In the genomic region with DNA sequence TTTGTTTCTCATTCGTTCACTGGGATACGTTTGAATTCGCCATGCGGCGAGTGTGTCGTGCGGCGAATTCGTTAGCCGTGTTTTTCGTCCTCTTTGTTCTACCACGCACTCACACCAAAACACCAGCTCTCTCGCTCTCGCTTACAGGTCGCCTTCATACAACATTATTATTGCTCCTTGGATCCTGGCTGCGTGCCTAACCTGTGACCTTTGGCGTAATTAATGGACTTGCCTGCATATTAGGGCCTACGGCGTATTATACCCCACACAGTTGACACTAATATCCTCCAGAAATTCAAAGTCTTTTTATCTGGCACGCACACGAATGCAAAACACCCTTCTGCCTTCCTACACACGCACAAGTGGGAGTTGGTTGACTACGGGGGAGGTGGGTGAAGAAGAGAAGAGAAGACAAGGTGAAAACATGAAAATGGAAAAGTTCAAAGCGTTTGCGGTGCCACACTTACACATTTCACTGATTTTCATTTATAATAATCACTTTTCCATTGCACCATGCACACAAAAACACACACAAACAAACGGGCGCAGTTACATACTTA, we compare ENCODE assay signal across 3 fruit fly cellular contexts.
A peak's percentile ranks its signal among the peaks of the same experiment; 100 is the strongest.
TF ChIP-seq lines count a peak whose summit lies in the region.

No protein-coding gene starts in this region.

- no peak for TF ChIP-seq CTCF in whole organism, embryonic (GFP tag; optimal IDR thresholded peaks at IDR 0.05; lab: Kevin White, UChicago)

TF ChIP-seq in whole organism, embryonic, 481 proteins besides CTCF, POLR2A, EP300 and RAD21 (continues in another document):
- TF ChIP-seq nerfin-1 (tag; optimal IDR thresholded peaks at IDR 0.05; lab: Kevin White, UChicago) = peak; percentile 24
- peak; percentile 82 for TF ChIP-seq pros (GFP tag; optimal IDR thresholded peaks at IDR 0.05; lab: Kevin White, UChicago)
- 0 out of 2 replicates have a peak, but pooled peaks have one; percentile 5 for TF ChIP-seq bbx (GFP tag; IDR thresholded peaks at IDR 0.05; lab: Robert Waterston, UW; ENCODE audit: partially characterized antibody)
- TF ChIP-seq tgo (GFP tag; IDR thresholded peaks at IDR 0.05; lab: Robert Waterston, UW) = no peak
- TF ChIP-seq Ptx1 (GFP tag; IDR thresholded peaks at IDR 0.05; lab: Robert Waterston, UW) = no peak
- TF ChIP-seq MESR4 (GFP tag; optimal IDR thresholded peaks at IDR 0.05; lab: Kevin White, UChicago) = peak; percentile 26
- TF ChIP-seq Xbp1 (GFP tag; optimal IDR thresholded peaks at IDR 0.05; lab: Kevin White, UChicago) = no peak
- no peak for TF ChIP-seq fd64A (GFP tag; optimal IDR thresholded peaks at IDR 0.05; lab: Kevin White, UChicago)
- TF ChIP-seq cg (GFP tag; optimal IDR thresholded peaks at IDR 0.05; lab: Kevin White, UChicago) = peak; percentile 94
- no peak for TF ChIP-seq CG42726 (GFP tag; IDR thresholded peaks at IDR 0.05; lab: Robert Waterston, UW; ENCODE audit: partially characterized antibody)
- no peak for TF ChIP-seq CG1602 (GFP tag; optimal IDR thresholded peaks at IDR 0.05; lab: Kevin White, UChicago)
- peak; percentile 75 for TF ChIP-seq CG8478 (optimal IDR thresholded peaks at IDR 0.05; lab: Kevin White, UChicago)
- TF ChIP-seq CG16779 (GFP tag; IDR thresholded peaks at IDR 0.05; lab: Robert Waterston, UW) = 0 out of 2 replicates have a peak, but pooled peaks have one; percentile 22
- TF ChIP-seq D (optimal IDR thresholded peaks at IDR 0.05; lab: Kevin White, UChicago) = peak; percentile 69
- TF ChIP-seq D (GFP tag; optimal IDR thresholded peaks at IDR 0.05; lab: Kevin White, UChicago) = no peak
- TF ChIP-seq CG10267 (tag; optimal IDR thresholded peaks at IDR 0.05; lab: Kevin White, UChicago) = no peak
- no peak for TF ChIP-seq Hr3 (GFP tag; optimal IDR thresholded peaks at IDR 0.05; lab: Kevin White, UChicago)
- TF ChIP-seq Oli (tag; optimal IDR thresholded peaks at IDR 0.05; lab: Kevin White, UChicago) = no peak
- TF ChIP-seq CG9215 (GFP tag; IDR thresholded peaks at IDR 0.05; lab: Robert Waterston, UW) = no peak
- TF ChIP-seq Hr78 (GFP tag; optimal IDR thresholded peaks at IDR 0.05; lab: Kevin White, UChicago) = peak in 1 of 2 experiments; percentile 20
- no peak for TF ChIP-seq gfzf (GFP tag; optimal IDR thresholded peaks at IDR 0.05; lab: Kevin White, UChicago)
- TF ChIP-seq CG3847 (GFP tag; IDR thresholded peaks at IDR 0.05; lab: Robert Waterston, UW) = no peak
- peak; percentile 13 for TF ChIP-seq nom (GFP tag; optimal IDR thresholded peaks at IDR 0.05; lab: Kevin White, UChicago)
- TF ChIP-seq CG1832 (GFP tag; optimal IDR thresholded peaks at IDR 0.05; lab: Kevin White, UChicago) = peak; percentile 63
- TF ChIP-seq bcd (GFP tag; optimal IDR thresholded peaks at IDR 0.05; lab: Kevin White, UChicago) = no peak
- no peak for TF ChIP-seq CG1647 (GFP tag; optimal IDR thresholded peaks at IDR 0.05; lab: Kevin White, UChicago)
- no peak for TF ChIP-seq en (GFP tag; optimal IDR thresholded peaks at IDR 0.05; lab: Kevin White, UChicago)
- TF ChIP-seq crol (GFP tag; IDR thresholded peaks at IDR 0.05; lab: Robert Waterston, UW) = peak; percentile 64

TF ChIP-seq in whole organism, prepupa, 60 proteins besides CTCF, POLR2A, EP300 and RAD21:
- TF ChIP-seq pdm3 (GFP tag; optimal IDR thresholded peaks at IDR 0.05; lab: Kevin White, UChicago) (no peak), Blimp-1 (GFP tag; optimal IDR thresholded peaks at IDR 0.05; lab: Kevin White, UChicago) (no peak), CG8319 (GFP tag; optimal IDR thresholded peaks at IDR 0.05; lab: Kevin White, UChicago) (no peak), cyc (GFP tag; optimal IDR thresholded peaks at IDR 0.05; lab: Kevin White, UChicago) (no peak), vri (GFP tag; optimal IDR thresholded peaks at IDR 0.05; lab: Kevin White, UChicago) (no peak), CG6163 (GFP tag; IDR thresholded peaks at IDR 0.05; lab: Robert Waterston, UW) (no peak), Met (GFP tag; optimal IDR thresholded peaks at IDR 0.05; lab: Kevin White, UChicago) (no peak), acj6 (GFP tag; optimal IDR thresholded peaks at IDR 0.05; lab: Kevin White, UChicago) (no peak), Sox14 (GFP tag; optimal IDR thresholded peaks at IDR 0.05; lab: Kevin White, UChicago) (peak; percentile 80), CG32006 (GFP tag; optimal IDR thresholded peaks at IDR 0.05; lab: Kevin White, UChicago) (no peak), spab (GFP tag; optimal IDR thresholded peaks at IDR 0.05; lab: Kevin White, UChicago) (no peak), CG3032 (tag; optimal IDR thresholded peaks at IDR 0.05; lab: Kevin White, UChicago) (no peak), CG1621 (tag; optimal IDR thresholded peaks at IDR 0.05; lab: Kevin White, UChicago) (peak; percentile 52), CG11762 (GFP tag; optimal IDR thresholded peaks at IDR 0.05; lab: Kevin White, UChicago; ENCODE audit: insufficient read depth) (no peak), Eip93F (GFP tag; optimal IDR thresholded peaks at IDR 0.05; lab: Kevin White, UChicago) (no peak), lz (GFP tag; optimal IDR thresholded peaks at IDR 0.05; lab: Kevin White, UChicago) (no peak), CG10669 (GFP tag; optimal IDR thresholded peaks at IDR 0.05; lab: Kevin White, UChicago) (no peak), fd59A (GFP tag; optimal IDR thresholded peaks at IDR 0.05; lab: Kevin White, UChicago) (no peak), Smox (GFP tag; optimal IDR thresholded peaks at IDR 0.05; lab: Kevin White, UChicago) (no peak), CG11294 (GFP tag; IDR thresholded peaks at IDR 0.05; lab: Robert Waterston, UW) (no peak), dsx (GFP tag; optimal IDR thresholded peaks at IDR 0.05; lab: Kevin White, UChicago; ENCODE audit: poor library complexity, severe bottlenecking) (no peak), CG6854 (GFP tag; optimal IDR thresholded peaks at IDR 0.05; lab: Kevin White, UChicago) (no peak), ss (GFP tag; optimal IDR thresholded peaks at IDR 0.05; lab: Kevin White, UChicago) (peak; percentile 23 to 41), CG6792 (GFP tag; optimal IDR thresholded peaks at IDR 0.05; lab: Kevin White, UChicago) (no peak)

TF ChIP-seq in whole organism, wandering third instar larva, 38 proteins besides CTCF, POLR2A, EP300 and RAD21:
- TF ChIP-seq psq (GFP tag; optimal IDR thresholded peaks at IDR 0.05; lab: Kevin White, UChicago) = peak; percentile 15
- no peak for TF ChIP-seq Dif (GFP tag; optimal IDR thresholded peaks at IDR 0.05; lab: Kevin White, UChicago; ENCODE audit: partially characterized antibody)
- TF ChIP-seq rgr (GFP tag; optimal IDR thresholded peaks at IDR 0.05; lab: Kevin White, UChicago) = no peak

Comparison
In these comparisons a context has a peak if more than half of its experiments do, and no peak if none do; other contexts are left out.
1. Of the 7 proteins assayed by ChIP-seq in both whole organism, embryonic and whole organism, prepupa: peak only in whole organism, embryonic: CG16779; only in whole organism, prepupa: none; in both: none; in neither: 6.